Worm (Caenorhabditis elegans) whole organism, early embryonic: ENCODE data around the gene T05C3.2.

Experiments used
- F13C5.2 ChIP-seq: sonication (generic microtip); optimal IDR thresholded peaks from 2 replicates; lab custom pipeline; 2017; ENCODE audit warnings: mild to moderate bottlenecking, missing genetic modification characterization, inconsistent platforms, missing compliant biosample characterization
- aly-1 ChIP-seq: sonication (generic microtip); optimal IDR thresholded peaks from 2 replicates; lab custom pipeline; 2016; ENCODE audit warnings: missing genetic modification characterization, missing compliant biosample characterization
- ama-1 ChIP-seq: fragments of 150-350 bp; optimal IDR thresholded peaks from 2 replicates; lab custom pipeline; 2014
- ceh-13 ChIP-seq: fragments of 200-800 bp; sonication (Bioruptor generic); optimal IDR thresholded peaks from 2 replicates; lab custom pipeline; 2018; ENCODE audit warnings: mild to moderate bottlenecking, missing genetic modification characterization, missing compliant biosample characterization
- ceh-36 ChIP-seq: sonication (generic microtip); optimal IDR thresholded peaks from 2 replicates; lab custom pipeline; 2016; ENCODE audit warnings: missing genetic modification characterization, inconsistent platforms, missing compliant biosample characterization
- ets-7 ChIP-seq: sonication (generic microtip); optimal IDR thresholded peaks from 2 replicates; lab custom pipeline; 2016; ENCODE audit warnings: missing genotype, missing genetic modification characterization, missing compliant biosample characterization
- hmg-4 ChIP-seq: fragments of 200-800 bp; sonication (Bioruptor generic); optimal IDR thresholded peaks from 2 replicates; lab custom pipeline; 2018; ENCODE audit warnings: mild to moderate bottlenecking, missing genetic modification characterization, missing compliant biosample characterization
- hnd-1 ChIP-seq: sonication (generic microtip); optimal IDR thresholded peaks from 2 replicates; lab custom pipeline; 2016; ENCODE audit warnings: missing genetic modification characterization, missing compliant biosample characterization
- pes-1 ChIP-seq: fragments of 200-800 bp; sonication (Bioruptor generic); IDR thresholded peaks from 2 replicates; pipeline ENCODE4 v1.3.6; 2022; ENCODE audit warnings: missing genetic modification reagents, missing genetic modification characterization, missing compliant biosample characterization
- scrt-1 ChIP-seq: fragments of 200-800 bp; sonication (Bioruptor generic); IDR thresholded peaks from 2 replicates; pipeline ENCODE4 v1.3.6; 2022; ENCODE audit warnings: missing genetic modification characterization, missing compliant biosample characterization
- sea-1 ChIP-seq: fragments of 200-800 bp; sonication (Bioruptor generic); conservative IDR thresholded peaks from 2 replicates; pipeline ENCODE4 v1.3.6; 2022; ENCODE audit warnings: missing genetic modification characterization, missing compliant biosample characterization
- tbx-11 ChIP-seq: fragments of 200-800 bp; sonication (Bioruptor generic); IDR thresholded peaks from 2 replicates; pipeline ENCODE4 v1.3.6; 2022; ENCODE audit warnings: missing genetic modification characterization, missing compliant biosample characterization
- tbx-37 ChIP-seq: fragments of 200-800 bp; sonication (Bioruptor generic); conservative IDR thresholded peaks from 2 replicates; pipeline ENCODE4 v1.3.6; 2022; ENCODE audit warnings: missing genetic modification reagents, missing genetic modification characterization, missing compliant biosample characterization
- tra-4 ChIP-seq: sonication (generic microtip); optimal IDR thresholded peaks from 2 replicates; lab custom pipeline; 2017; ENCODE audit warnings: missing genetic modification characterization, missing compliant biosample characterization

- TF ChIP-seq tra-4 (tag; lab: Kevin White, UChicago) = no peak
- no peak for TF ChIP-seq ceh-13 (GFP tag; lab: Kevin White, UChicago)
- no peak for TF ChIP-seq ets-7 (tag; lab: Kevin White, UChicago)
- TF ChIP-seq ama-1 (lab: Kevin White, UChicago) = no peak
- TF ChIP-seq F13C5.2 (tag; lab: Kevin White, UChicago) = no peak
- no peak for TF ChIP-seq aly-1 (tag; lab: Kevin White, UChicago)
- TF ChIP-seq pes-1 (GFP tag; lab: Robert Waterston, UW) = no peak
- no peak for TF ChIP-seq sea-1 (GFP tag; lab: Robert Waterston, UW)
- no peak for TF ChIP-seq ceh-36 (tag; lab: Kevin White, UChicago)
- no peak for TF ChIP-seq tbx-11
- no peak for TF ChIP-seq hmg-4
- TF ChIP-seq scrt-1 (GFP tag; lab: Robert Waterston, UW) = no peak
- no peak for TF ChIP-seq tbx-37
- no peak for TF ChIP-seq hnd-1 (tag; lab: Kevin White, UChicago)
Measured at ce11 chrV:5493447-5493846, at the start of gene T05C3.2.
